Worm (Caenorhabditis elegans) whole organism, late embryonic: ENCODE results near the gene F25E5.1.

Experiments
- ets-4 ChIP-seq: sonication (generic microtip); optimal IDR thresholded peaks from 2 replicates; lab custom pipeline; 2016; ENCODE audit warnings: missing genetic modification characterization, missing compliant biosample characterization
- gmeb-2 ChIP-seq: sonication (generic microtip); optimal IDR thresholded peaks from 2 replicates; lab custom pipeline; 2016; ENCODE audit warnings: missing genetic modification characterization, inconsistent platforms, missing compliant biosample characterization
- lim-6 ChIP-seq: sonication (generic microtip); optimal IDR thresholded peaks from 2 replicates; lab custom pipeline; 2016; ENCODE audit warnings: missing genetic modification characterization, missing compliant biosample characterization
- pha-4 ChIP-seq: fragments of 150-350 bp; optimal IDR thresholded peaks from 2 replicates; lab custom pipeline; 2018; ENCODE audit warnings: missing biosample characterization, missing genetic modification reagents, missing genetic modification characterization
- pqm-1 ChIP-seq: sonication (generic microtip); optimal IDR thresholded peaks from 2 replicates; lab custom pipeline; 2016; ENCODE audit warnings: missing genetic modification characterization, missing compliant biosample characterization

DNA sequence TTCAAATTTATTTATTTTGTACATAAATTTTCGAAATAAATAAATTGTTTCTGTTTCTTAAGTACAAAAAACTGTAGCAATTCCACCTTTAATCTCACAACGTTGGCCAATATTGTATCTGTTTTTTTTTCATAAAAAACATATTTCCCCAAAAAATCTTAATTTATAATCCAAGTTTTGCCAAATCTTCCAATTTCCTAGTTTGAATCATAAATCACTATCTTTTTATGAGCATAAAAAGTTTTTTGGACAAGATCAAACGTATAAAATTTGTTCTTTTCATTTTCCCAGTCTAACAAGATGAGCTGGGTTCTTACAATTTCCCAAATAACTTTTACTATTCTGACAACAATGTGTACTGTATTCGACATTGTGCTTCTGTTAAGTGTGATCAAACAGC, 45.5 kb upstream of the F25E5.1 start, which contains the start of gene srxa-4:
- TF ChIP-seq gmeb-2 (tag; lab: Kevin White, UChicago), result no peak
- no peak for TF ChIP-seq lim-6
- TF ChIP-seq ets-4, result no peak
- no peak for TF ChIP-seq pqm-1
- no peak for TF ChIP-seq pha-4 (tag; lab: Kevin White, UChicago)
